Fruit fly (Drosophila melanogaster) whole organism, embryonic: Measurements from ENCODE around the gene RPA1.

ENCODE experiments used
- Aef1 ChIP-seq: fragments of 200-800 bp; sonication (Bioruptor generic); IDR thresholded peaks from 3 replicates; pipeline ENCODE4 v1.3.6; 2022; ENCODE audit warnings: missing biosample characterization, missing genetic modification characterization
- CG10147 ChIP-seq: fragments of 200-800 bp; sonication (Bioruptor generic); optimal IDR thresholded peaks from 2 replicates; lab custom pipeline; 2019; ENCODE audit warnings: missing biosample characterization, mild to moderate bottlenecking, missing genetic modification characterization, moderate library complexity
- CG10366 ChIP-seq: fragments of 200-800 bp; sonication (Bioruptor generic); IDR thresholded peaks from 2 replicates; pipeline ENCODE4 v1.3.6; 2022; ENCODE audit warnings: missing biosample characterization, missing genetic modification characterization
- CG10431 ChIP-seq: fragments of 200-800 bp; sonication (Bioruptor generic); optimal IDR thresholded peaks from 3 replicates; lab custom pipeline; 2018; ENCODE audit warnings: missing biosample characterization, mild to moderate bottlenecking, missing genetic modification characterization
- CG12236 ChIP-seq: fragments of 200-800 bp; sonication (Bioruptor generic); optimal IDR thresholded peaks from 2 replicates; lab custom pipeline; 2016; ENCODE audit warnings: missing biosample characterization, missing genetic modification characterization
- CG12391 ChIP-seq: fragments of 200-800 bp; sonication (Bioruptor generic); optimal IDR thresholded peaks from 3 replicates; lab custom pipeline; 2018; ENCODE audit warnings: missing biosample characterization, mild to moderate bottlenecking, missing genetic modification characterization, moderate library complexity
- CG13296 ChIP-seq: fragments of 200-800 bp; sonication (Bioruptor generic); optimal IDR thresholded peaks from 3 replicates; lab custom pipeline; 2018; ENCODE audit warnings: missing biosample characterization, mild to moderate bottlenecking, missing genetic modification characterization
- CG15073 ChIP-seq: fragments of 200-800 bp; sonication (Bioruptor generic); optimal IDR thresholded peaks from 2 replicates; lab custom pipeline; 2016; ENCODE audit warnings: missing biosample characterization, missing genetic modification characterization
- CG2116 ChIP-seq: fragments of 200-800 bp; sonication (Bioruptor generic); optimal IDR thresholded peaks from 3 replicates; lab custom pipeline; 2018; ENCODE audit warnings: missing biosample characterization, mild to moderate bottlenecking, missing genetic modification characterization
- CG30020 ChIP-seq: fragments of 200-800 bp; optimal IDR thresholded peaks from 2 replicates; lab custom pipeline; 2019; ENCODE audit warnings: missing biosample characterization, mild to moderate bottlenecking, missing genetic modification characterization, moderate library complexity
- CG30403 ChIP-seq: fragments of 200-800 bp; sonication (Bioruptor generic); optimal IDR thresholded peaks from 3 replicates; lab custom pipeline; 2016; ENCODE audit warnings: missing biosample characterization, missing genetic modification characterization
- CG33213 ChIP-seq: fragments of 200-800 bp; sonication (Bioruptor generic); optimal IDR thresholded peaks from 3 replicates; lab custom pipeline; 2016; ENCODE audit warnings: missing biosample characterization, missing genetic modification characterization
- CG42726 ChIP-seq: fragments of 200-800 bp; sonication (Bioruptor generic); IDR thresholded peaks from 2 replicates; pipeline ENCODE4 v1.3.6; 2022; ENCODE audit warnings: missing biosample characterization, missing genetic modification characterization; ENCODE audit not compliant: partially characterized antibody
- CG7786 ChIP-seq: fragments of 200-800 bp; sonication (Bioruptor generic); optimal IDR thresholded peaks from 2 replicates; lab custom pipeline; 2016; ENCODE audit warnings: missing biosample characterization, missing genetic modification characterization
- CG7839 ChIP-seq: fragments of 200-800 bp; sonication (Bioruptor generic); optimal IDR thresholded peaks from 3 replicates; lab custom pipeline; 2018; ENCODE audit warnings: missing biosample characterization, mild to moderate bottlenecking, missing genetic modification characterization, moderate library complexity
- CG8290 ChIP-seq, 3 experiments: fragments of 200-800 bp; sonication (Bioruptor generic); optimal IDR thresholded peaks; 2 replicates each; lab custom pipeline; 2016 to 2019; ENCODE audit warnings: missing biosample characterization in 3 of 3, missing genetic modification characterization in 3 of 3, mild to moderate bottlenecking in 2 of 3, moderate library complexity in 1 of 3
- CG9876 ChIP-seq: fragments of 200-800 bp; sonication (Bioruptor generic); optimal IDR thresholded peaks from 2 replicates; lab custom pipeline; 2016; ENCODE audit warnings: missing biosample characterization, missing genetic modification characterization
- Dip2 ChIP-seq: fragments of 200-800 bp; sonication (Bioruptor generic); IDR thresholded peaks from 2 replicates; pipeline ENCODE4 v1.3.6; 2022; ENCODE audit warnings: missing biosample characterization, missing genetic modification characterization
- Gsc ChIP-seq: fragments of 200-800 bp; sonication (Bioruptor generic); IDR thresholded peaks from 2 replicates; pipeline ENCODE4 v1.3.6; 2022; ENCODE audit warnings: missing biosample characterization, missing genetic modification characterization
- H15 ChIP-seq: fragments of 200-800 bp; sonication (Bioruptor generic); IDR thresholded peaks from 3 replicates; pipeline ENCODE4 v1.3.6; 2022; ENCODE audit warnings: missing biosample characterization, missing genetic modification characterization
- HHEX ChIP-seq: fragments of 200-800 bp; sonication (Bioruptor generic); optimal IDR thresholded peaks from 3 replicates; lab custom pipeline; 2017; ENCODE audit warnings: missing biosample characterization, mild to moderate bottlenecking, missing genetic modification characterization, missing genetic modification reagents
- Hsf ChIP-seq: fragments of 200-800 bp; sonication (Bioruptor generic); optimal IDR thresholded peaks from 3 replicates; lab custom pipeline; 2016; ENCODE audit warnings: missing biosample characterization, missing genetic modification characterization
- Lim3 ChIP-seq: fragments of 200-800 bp; sonication (Bioruptor generic); IDR thresholded peaks from 2 replicates; pipeline ENCODE4 v1.3.6; 2022; ENCODE audit warnings: missing biosample characterization, missing genetic modification characterization
- MTF-1 ChIP-seq: fragments of 200-800 bp; sonication (Bioruptor generic); optimal IDR thresholded peaks from 2 replicates; lab custom pipeline; 2018; ENCODE audit warnings: missing biosample characterization, mild to moderate bottlenecking, missing genetic modification characterization, borderline replicate concordance
- Nf-YA ChIP-seq: fragments of 200-800 bp; sonication (Bioruptor generic); IDR thresholded peaks from 2 replicates; pipeline ENCODE4 v1.3.6; 2022; ENCODE audit warnings: missing biosample characterization, missing genetic modification characterization
- PHDP ChIP-seq: fragments of 200-800 bp; sonication (Bioruptor generic); optimal IDR thresholded peaks from 3 replicates; lab custom pipeline; 2018; ENCODE audit warnings: missing biosample characterization, mild to moderate bottlenecking, missing genetic modification characterization, moderate library complexity
- Poxn ChIP-seq: fragments of 200-800 bp; sonication (Bioruptor generic); IDR thresholded peaks from 2 replicates; pipeline ENCODE4 v1.3.6; 2022; ENCODE audit warnings: missing biosample characterization, missing genetic modification characterization
- Side ChIP-seq: fragments of 200-800 bp; sonication (Bioruptor generic); optimal IDR thresholded peaks from 2 replicates; lab custom pipeline; 2016; ENCODE audit warnings: missing biosample characterization, missing genetic modification characterization
- Trl ChIP-seq, 3 experiments: fragments of >200 bp in 2 of 3; fragments of 200-800 bp in 1 of 3; sonication (Bioruptor generic) in 1 of 3; optimal IDR thresholded peaks; 2 replicates in 1 of 3; 3 replicates in 2 of 3; lab custom pipeline; 2016 to 2017; ENCODE audit warnings: missing biosample characterization in 1 of 3, missing genetic modification characterization in 1 of 3
- Usf ChIP-seq: fragments of 200-800 bp; sonication (Bioruptor generic); optimal IDR thresholded peaks from 2 replicates; lab custom pipeline; 2017; ENCODE audit warnings: missing genotype, missing biosample characterization, missing genetic modification characterization
- abd-A ChIP-seq: fragments of 200-800 bp; sonication (Bioruptor generic); optimal IDR thresholded peaks from 3 replicates; lab custom pipeline; 2019; ENCODE audit warnings: missing biosample characterization, mild to moderate bottlenecking, missing genetic modification characterization, moderate library complexity
- ato ChIP-seq: fragments of 200-800 bp; sonication (Bioruptor generic); IDR thresholded peaks from 2 replicates; pipeline ENCODE4 v1.3.6; 2022; ENCODE audit warnings: missing biosample characterization, missing genetic modification characterization; ENCODE audit not compliant: partially characterized antibody
- dm ChIP-seq: fragments of 200-800 bp; sonication (Bioruptor generic); optimal IDR thresholded peaks from 3 replicates; lab custom pipeline; 2016; ENCODE audit warnings: missing biosample characterization, missing genetic modification characterization
- dmrt99B ChIP-seq: fragments of 200-800 bp; sonication (Bioruptor generic); optimal IDR thresholded peaks from 2 replicates; lab custom pipeline; 2018; ENCODE audit warnings: missing biosample characterization, mild to moderate bottlenecking, missing genetic modification characterization, moderate library complexity
- fd102C ChIP-seq: fragments of 200-800 bp; sonication (Bioruptor generic); optimal IDR thresholded peaks from 2 replicates; lab custom pipeline; 2018; ENCODE audit warnings: missing biosample characterization, mild to moderate bottlenecking, missing genetic modification characterization, moderate library complexity
- gro ChIP-seq: fragments of 200-800 bp; sonication (Bioruptor generic); optimal IDR thresholded peaks from 2 replicates; lab custom pipeline; 2016; ENCODE audit warnings: missing biosample characterization, missing genetic modification characterization
- gsb-n ChIP-seq: fragments of 200-800 bp; sonication (Bioruptor generic); optimal IDR thresholded peaks from 3 replicates; lab custom pipeline; 2018; ENCODE audit warnings: missing biosample characterization, mild to moderate bottlenecking, missing genetic modification characterization
- hbn ChIP-seq: fragments of 200-800 bp; sonication (Bioruptor generic); IDR thresholded peaks from 2 replicates; pipeline ENCODE4 v1.3.6; 2022; ENCODE audit warnings: missing biosample characterization, missing genetic modification characterization; ENCODE audit not compliant: partially characterized antibody
- hkb ChIP-seq, 2 experiments: fragments of 200-800 bp in 1 of 2; fragments of >200 bp in 1 of 2; sonication (Bioruptor generic) in 1 of 2; IDR thresholded peaks in 1 of 2; optimal IDR thresholded peaks in 1 of 2; 2 replicates each; pipeline versions ENCODE4 v1.3.6 to Lab custom; 2017 to 2022; ENCODE audit warnings: missing biosample characterization in 1 of 2, missing genetic modification characterization in 1 of 2
- jing ChIP-seq: fragments of 200-800 bp; sonication (Bioruptor generic); optimal IDR thresholded peaks from 2 replicates; lab custom pipeline; 2018; ENCODE audit warnings: missing biosample characterization, mild to moderate bottlenecking, missing genetic modification characterization
- pb ChIP-seq: fragments of 200-800 bp; sonication (Bioruptor generic); optimal IDR thresholded peaks from 3 replicates; lab custom pipeline; 2016; ENCODE audit warnings: missing biosample characterization, missing genetic modification characterization
- sens-2 ChIP-seq: fragments of 200-800 bp; sonication (Bioruptor generic); IDR thresholded peaks from 2 replicates; pipeline ENCODE4 v1.3.6; 2022; ENCODE audit warnings: missing biosample characterization, missing genetic modification characterization
- slou ChIP-seq: fragments of 200-800 bp; sonication (Bioruptor generic); optimal IDR thresholded peaks from 3 replicates; lab custom pipeline; 2016; ENCODE audit warnings: missing biosample characterization, missing genetic modification characterization
- sna ChIP-seq: fragments of 200-800 bp; sonication (Bioruptor generic); IDR thresholded peaks from 2 replicates; pipeline ENCODE4 v1.3.6; 2022; ENCODE audit warnings: missing biosample characterization, missing genetic modification characterization; ENCODE audit not compliant: partially characterized antibody
- sqz ChIP-seq: fragments of 200-800 bp; sonication (Bioruptor generic); optimal IDR thresholded peaks from 3 replicates; lab custom pipeline; 2018; ENCODE audit warnings: missing biosample characterization, mild to moderate bottlenecking, missing genetic modification characterization
- tap ChIP-seq: fragments of 200-800 bp; optimal IDR thresholded peaks from 3 replicates; lab custom pipeline; 2019; ENCODE audit warnings: missing biosample characterization, mild to moderate bottlenecking, missing genetic modification characterization, moderate library complexity
- usp ChIP-seq: fragments of >200 bp; optimal IDR thresholded peaks from 2 replicates; lab custom pipeline; 2017; ENCODE audit warnings: missing biosample characterization, missing genetic modification characterization
- vfl ChIP-seq: fragments of 200-800 bp; sonication (Bioruptor generic); optimal IDR thresholded peaks from 2 replicates; lab custom pipeline; 2016; ENCODE audit warnings: missing biosample characterization, missing genetic modification characterization
- vnd ChIP-seq: fragments of 200-800 bp; sonication (Bioruptor generic); IDR thresholded peaks from 3 replicates; pipeline ENCODE4 v1.3.6; 2022; ENCODE audit warnings: missing biosample characterization, missing genetic modification characterization; ENCODE audit not compliant: partially characterized antibody
- zfh2 ChIP-seq: fragments of 200-800 bp; sonication (Bioruptor generic); optimal IDR thresholded peaks from 2 replicates; lab custom pipeline; 2016; ENCODE audit warnings: missing biosample characterization, missing genetic modification characterization

The RPA1 gene

DNA sequence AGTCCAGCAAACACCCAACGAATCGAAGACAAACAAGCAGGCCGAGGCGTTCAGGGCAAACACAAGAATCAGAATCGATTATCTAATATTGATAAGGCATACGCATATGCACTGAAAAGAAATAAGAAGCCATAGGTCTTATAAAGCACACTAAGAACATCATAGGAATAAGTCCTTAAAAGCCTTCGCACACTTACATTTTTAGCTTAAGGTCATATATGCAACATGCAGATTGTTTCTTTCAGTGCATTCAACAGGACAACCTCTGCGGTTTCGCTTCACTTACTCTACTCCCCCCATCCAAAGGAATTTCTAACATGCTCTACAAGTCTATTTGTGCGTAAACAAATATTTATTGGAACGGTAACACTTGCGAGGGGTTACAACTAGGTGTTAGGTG, 51.7 kb downstream of the RPA1 start (continued):
- TF ChIP-seq CG15073 (GFP tag; lab: Kevin White, UChicago) (no peak), Nf-YA (0 out of 2 replicates have a peak, but pooled peaks have one; percentile 51), ato (GFP tag; lab: Robert Waterston, UW) (no peak), hkb (optimal IDR thresholded peaks at IDR 0.05; lab: Kevin White, UChicago) (no peak), hkb (GFP tag; IDR thresholded peaks at IDR 0.05; lab: Robert Waterston, UW) (peak; percentile 70), hbn (no peak), gsb-n (tag; lab: Kevin White, UChicago) (peak; percentile 74), slou (GFP tag; lab: Kevin White, UChicago) (no peak), tap (no peak), CG30020 (tag; lab: Kevin White, UChicago) (no peak), HHEX (GFP tag; lab: Kevin White, UChicago) (peak; percentile 32), Hsf (GFP tag; lab: Kevin White, UChicago) (peak; percentile 50), CG42726 (GFP tag; lab: Robert Waterston, UW) (no peak), dm (GFP tag; lab: Kevin White, UChicago) (no peak), PHDP (tag; lab: Kevin White, UChicago) (peak; percentile 35), sna (GFP tag; lab: Robert Waterston, UW) (no peak), H15 (peak; percentile 28; the same call in 1 of the 3 replicates), CG7786 (GFP tag; lab: Kevin White, UChicago) (peak; percentile 51), MTF-1 (no peak), CG13296 (GFP tag; lab: Kevin White, UChicago) (no peak), jing (GFP tag; lab: Kevin White, UChicago) (peak; percentile 54), CG9876 (GFP tag; lab: Kevin White, UChicago) (no peak), Usf (GFP tag; lab: Kevin White, UChicago) (no peak), vnd (GFP tag; lab: Robert Waterston, UW) (no peak), CG12391 (tag; lab: Kevin White, UChicago) (peak; percentile 68), sqz (GFP tag; lab: Kevin White, UChicago) (no peak), Poxn (no peak), zfh2 (no peak), sens-2 (peak; percentile 67), fd102C (GFP tag; lab: Kevin White, UChicago) (peak; percentile 55), CG8290 (GFP tag; optimal IDR thresholded peaks at IDR 0.05; lab: Kevin White, UChicago) (no peak), CG8290 (tag; optimal IDR thresholded peaks at IDR 0.05; lab: Kevin White, UChicago) (no peak), Aef1 (no peak), Trl (optimal IDR thresholded peaks at IDR 0.05; lab: Kevin White, UChicago) (no peak), Trl (GFP tag; optimal IDR thresholded peaks at IDR 0.05; lab: Kevin White, UChicago) (peak; percentile 57), Gsc (GFP tag; lab: Robert Waterston, UW) (peak; percentile 38; the same call in 1 of the 2 replicates), CG30403 (GFP tag; lab: Kevin White, UChicago) (peak; percentile 19), dmrt99B (tag; lab: Kevin White, UChicago) (peak; percentile 51), CG10431 (no peak), CG33213 (peak; percentile 18), CG2116 (GFP tag; lab: Kevin White, UChicago) (no peak), CG7839 (peak; percentile 61), vfl (GFP tag; lab: Kevin White, UChicago) (no peak), Side (GFP tag; lab: Kevin White, UChicago) (peak; percentile 44), CG10147 (GFP tag; lab: Kevin White, UChicago) (no peak), Lim3 (GFP tag; lab: Robert Waterston, UW) (no peak), CG12236 (GFP tag; lab: Kevin White, UChicago) (peak; percentile 41), abd-A (tag; lab: Kevin White, UChicago) (no peak), pb (GFP tag; lab: Kevin White, UChicago) (no peak), Dip2 (GFP tag; lab: Robert Waterston, UW) (no peak), gro (no peak), usp (GFP tag; lab: Kevin White, UChicago) (no peak), CG10366 (GFP tag; lab: Robert Waterston, UW) (peak; percentile 43; the same call in 1 of the 2 replicates)
